Worm (Caenorhabditis elegans) whole organism, L1 larva: ENCODE measurements around the gene 2L52.1.

Source experiments
- F16B12.6 ChIP-seq: fragments of 150-350 bp; optimal IDR thresholded peaks from 2 replicates; lab custom pipeline; 2014; ENCODE audit warnings: missing biosample characterization, missing genetic modification characterization
- alr-1 ChIP-seq: fragments of 200-800 bp; sonication (Bioruptor generic); optimal IDR thresholded peaks from 2 replicates; lab custom pipeline; 2018; ENCODE audit warnings: borderline replicate concordance, mild to moderate bottlenecking, missing genetic modification characterization, missing compliant biosample characterization
- ama-1 ChIP-seq: fragments of 150-350 bp; optimal IDR thresholded peaks from 2 replicates; lab custom pipeline; 2014
- blmp-1 ChIP-seq: fragments of 150-350 bp; optimal IDR thresholded peaks from 2 replicates; lab custom pipeline; 2014; ENCODE audit warnings: missing biosample characterization, missing genetic modification characterization
- ceh-8 ChIP-seq: fragments of 200-800 bp; sonication (Bioruptor generic); optimal IDR thresholded peaks from 2 replicates; lab custom pipeline; 2018; ENCODE audit warnings: mild to moderate bottlenecking, missing genetic modification characterization, moderate library complexity, missing compliant biosample characterization
- ceh-82 ChIP-seq, 3 experiments: fragments of 150-350 bp in 1 of 3; sonication (generic microtip) in 2 of 3; optimal IDR thresholded peaks; 2 replicates each; lab custom pipeline; 2014 to 2017; ENCODE audit warnings: missing biosample characterization in 3 of 3, missing genetic modification characterization in 3 of 3
- ces-1 ChIP-seq: fragments of 150-350 bp; optimal IDR thresholded peaks from 2 replicates; lab custom pipeline; 2014; ENCODE audit warnings: missing biosample characterization, missing genetic modification reagents, missing genetic modification characterization
- dpl-1 ChIP-seq, 3 experiments: fragments of 150-350 bp in 2 of 3; sonication (generic microtip) in 1 of 3; optimal IDR thresholded peaks; 2 replicates each; lab custom pipeline; 2014 to 2017; ENCODE audit warnings: missing biosample characterization in 3 of 3, missing genetic modification characterization in 3 of 3, missing genetic modification reagents in 3 of 3
- dsc-1 ChIP-seq: sonication (generic microtip); optimal IDR thresholded peaks from 2 replicates; lab custom pipeline; 2016; ENCODE audit warnings: mild to moderate bottlenecking, missing genetic modification characterization, missing compliant biosample characterization
- efl-1 ChIP-seq, 4 experiments: fragments of 150-350 bp; optimal IDR thresholded peaks in 3 of 4; peaks in 1 of 4; 1 replicate in 1 of 4; 2 replicates in 3 of 4; lab custom pipeline; 2014; ENCODE audit warnings: missing biosample characterization in 2 of 4, missing genetic modification characterization in 2 of 4, missing genetic modification reagents in 2 of 4
- efl-3 ChIP-seq: fragments of 200-800 bp; sonication (Bioruptor generic); optimal IDR thresholded peaks from 2 replicates; lab custom pipeline; 2018; ENCODE audit warnings: mild to moderate bottlenecking, missing genetic modification characterization, missing compliant biosample characterization
- fkh-8 ChIP-seq: sonication (generic microtip); optimal IDR thresholded peaks from 2 replicates; lab custom pipeline; 2016; ENCODE audit warnings: mild to moderate bottlenecking, missing genetic modification characterization, missing compliant biosample characterization
- fos-1 ChIP-seq: fragments of 150-350 bp; optimal IDR thresholded peaks from 2 replicates; lab custom pipeline; 2014; ENCODE audit warnings: missing biosample characterization, missing genetic modification characterization
- hlh-17 ChIP-seq: fragments of 200-800 bp; sonication (Bioruptor generic); optimal IDR thresholded peaks from 2 replicates; lab custom pipeline; 2018; ENCODE audit warnings: missing genetic modification characterization, mild to moderate bottlenecking, missing compliant biosample characterization, moderate library complexity, borderline replicate concordance
- hlh-4 ChIP-seq: sonication (generic microtip); optimal IDR thresholded peaks from 2 replicates; lab custom pipeline; 2016; ENCODE audit warnings: mild to moderate bottlenecking, missing genetic modification characterization, missing compliant biosample characterization
- hpl-2 ChIP-seq: fragments of 150-350 bp; optimal IDR thresholded peaks from 2 replicates; lab custom pipeline; 2014; ENCODE audit warnings: missing biosample characterization, missing genetic modification reagents, missing genetic modification characterization
- isw-1 ChIP-seq: fragments of 200-800 bp; sonication (Bioruptor generic); IDR thresholded peaks from 2 replicates; pipeline ENCODE4 v1.3.6; 2022; ENCODE audit warnings: missing genetic modification characterization, missing compliant biosample characterization
- jun-1 ChIP-seq: fragments of 150-350 bp; optimal IDR thresholded peaks from 2 replicates; lab custom pipeline; 2014; ENCODE audit warnings: missing biosample characterization, missing genetic modification reagents, missing genetic modification characterization
- lin-14 ChIP-seq: fragments of 200-800 bp; sonication (Bioruptor generic); optimal IDR thresholded peaks from 2 replicates; lab custom pipeline; 2018; ENCODE audit warnings: mild to moderate bottlenecking, missing genetic modification characterization, moderate library complexity, missing compliant biosample characterization
- lin-35 ChIP-seq, 2 experiments: fragments of 150-350 bp; optimal IDR thresholded peaks; 2 replicates each; lab custom pipeline; 2014; ENCODE audit warnings: missing biosample characterization in 2 of 2, missing genetic modification characterization in 2 of 2, missing genetic modification reagents in 2 of 2
- lin-39 ChIP-seq: fragments of 150-350 bp; optimal IDR thresholded peaks from 2 replicates; lab custom pipeline; 2014; ENCODE audit warnings: missing biosample characterization, missing genetic modification reagents, missing genetic modification characterization
- lir-3 ChIP-seq: sonication (generic microtip); optimal IDR thresholded peaks from 2 replicates; lab custom pipeline; 2016; ENCODE audit warnings: mild to moderate bottlenecking, missing genetic modification characterization, moderate library complexity, missing compliant biosample characterization; ENCODE audit not compliant: poor library complexity
- mab-9 ChIP-seq: fragments of 200-800 bp; sonication (Bioruptor generic); IDR thresholded peaks from 2 replicates; pipeline ENCODE4 v1.3.6; 2022; ENCODE audit warnings: missing genetic modification reagents, missing genetic modification characterization, missing compliant biosample characterization
- mef-2 ChIP-seq: fragments of 150-350 bp; optimal IDR thresholded peaks from 2 replicates; lab custom pipeline; 2014; ENCODE audit warnings: missing biosample characterization, missing genetic modification characterization
- mep-1 ChIP-seq: fragments of 150-350 bp; optimal IDR thresholded peaks from 2 replicates; lab custom pipeline; 2014; ENCODE audit warnings: missing biosample characterization, missing genetic modification characterization
- nhr-11 ChIP-seq: fragments of 150-350 bp; optimal IDR thresholded peaks from 2 replicates; lab custom pipeline; 2014; ENCODE audit warnings: missing biosample characterization, missing genetic modification characterization
- nhr-12 ChIP-seq: sonication (generic microtip); optimal IDR thresholded peaks from 2 replicates; lab custom pipeline; 2017; ENCODE audit warnings: missing biosample characterization, missing genetic modification characterization
- nhr-71 ChIP-seq: sonication (generic microtip); optimal IDR thresholded peaks from 2 replicates; lab custom pipeline; 2016; ENCODE audit warnings: mild to moderate bottlenecking, missing genetic modification characterization, moderate library complexity, missing compliant biosample characterization
- nhr-77 ChIP-seq: fragments of 150-350 bp; optimal IDR thresholded peaks from 2 replicates; lab custom pipeline; 2014; ENCODE audit warnings: missing biosample characterization, missing genetic modification characterization
- nhr-84 ChIP-seq: sonication (generic microtip); optimal IDR thresholded peaks from 2 replicates; lab custom pipeline; 2017; ENCODE audit warnings: missing biosample characterization, missing genetic modification characterization
- nhr-90 ChIP-seq: sonication (generic microtip); optimal IDR thresholded peaks from 2 replicates; lab custom pipeline; 2016; ENCODE audit warnings: mild to moderate bottlenecking, missing genetic modification characterization, missing compliant biosample characterization; ENCODE audit not compliant: poor library complexity
- pax-3 ChIP-seq: fragments of 200-800 bp; sonication (Bioruptor generic); optimal IDR thresholded peaks from 2 replicates; lab custom pipeline; 2018; ENCODE audit warnings: mild to moderate bottlenecking, missing genetic modification characterization, moderate library complexity, missing compliant biosample characterization
- pqm-1 ChIP-seq: sonication (generic microtip); optimal IDR thresholded peaks from 3 replicates; lab custom pipeline; 2017; ENCODE audit warnings: missing biosample characterization, missing genetic modification characterization
- rnt-1 ChIP-seq: sonication (generic microtip); optimal IDR thresholded peaks from 2 replicates; lab custom pipeline; 2016; ENCODE audit warnings: mild to moderate bottlenecking, missing genetic modification characterization, moderate library complexity, missing compliant biosample characterization
- snpc-4 ChIP-seq: fragments of 150-350 bp; optimal IDR thresholded peaks from 2 replicates; lab custom pipeline; 2014; ENCODE audit warnings: missing biosample characterization, missing genetic modification characterization
- sptf-1 ChIP-seq: fragments of 150-350 bp; optimal IDR thresholded peaks from 2 replicates; lab custom pipeline; 2014; ENCODE audit warnings: missing biosample characterization, missing genetic modification characterization
- sup-37 ChIP-seq: fragments of 200-800 bp; sonication (Bioruptor generic); optimal IDR thresholded peaks from 2 replicates; lab custom pipeline; 2018; ENCODE audit warnings: mild to moderate bottlenecking, missing genetic modification characterization, missing compliant biosample characterization
- swsn-7 ChIP-seq: sonication (generic microtip); optimal IDR thresholded peaks from 2 replicates; lab custom pipeline; 2016; ENCODE audit warnings: missing genetic modification characterization, missing compliant biosample characterization
- unc-62 ChIP-seq: fragments of 150-350 bp; optimal IDR thresholded peaks from 2 replicates; lab custom pipeline; 2014; ENCODE audit warnings: missing biosample characterization, missing genetic modification reagents, missing genetic modification characterization
- unc-98 ChIP-seq: fragments of 200-800 bp; sonication (Bioruptor generic); IDR thresholded peaks from 2 replicates; pipeline ENCODE4 v1.3.6; 2022; ENCODE audit warnings: missing genetic modification characterization, missing compliant biosample characterization
- zag-1 ChIP-seq: fragments of 150-350 bp; optimal IDR thresholded peaks from 2 replicates; lab custom pipeline; 2014; ENCODE audit warnings: missing biosample characterization, missing genetic modification characterization

The 2L52.1 gene

ce11 chrII:1334-1898, at the start of gene 2L52.1:
Gene 2L52.1 (plus strand): TSS chrII:1848.
- peak; percentile 6 for TF ChIP-seq rnt-1 (tag; lab: Kevin White, UChicago)
- peak; percentile 26 for TF ChIP-seq mep-1
- TF ChIP-seq sup-37 (GFP tag; lab: Kevin White, UChicago): no peak
- TF ChIP-seq nhr-12 (tag; lab: Kevin White, UChicago): no peak
- TF ChIP-seq fkh-8: no peak
- TF ChIP-seq lin-39 (tag; lab: Kevin White, UChicago): no peak
- TF ChIP-seq ces-1 (GFP tag; lab: Kevin White, UChicago): no peak
- no peak for TF ChIP-seq ceh-82 (tag; optimal IDR thresholded peaks at IDR 0.05; lab: Kevin White, UChicago)
- TF ChIP-seq blmp-1 (tag; lab: Kevin White, UChicago): peak; percentile 48
- no peak for TF ChIP-seq lir-3 (tag; lab: Kevin White, UChicago)
- TF ChIP-seq, all 84 proteins: peak for 3

ce11 chrII:586-985, 1.1 kb upstream of the 2L52.1 start:
- TF ChIP-seq efl-3 (GFP tag; lab: Kevin White, UChicago) (no peak), lin-14 (GFP tag; lab: Kevin White, UChicago) (peak; percentile 43), ceh-8 (GFP tag; lab: Kevin White, UChicago) (no peak), pax-3 (no peak), nhr-84 (no peak), mef-2 (tag; lab: Kevin White, UChicago) (no peak), F16B12.6 (no peak), blmp-1 (tag; lab: Kevin White, UChicago) (peak; percentile 34), hlh-4 (tag; lab: Kevin White, UChicago) (no peak), mep-1 (peak; percentile 26), dpl-1 (GFP tag; optimal IDR thresholded peaks at IDR 0.05; lab: Kevin White, UChicago) (peak in 1 of 3 experiments; percentile 1), efl-1 (optimal IDR thresholded peaks at IDR 0.05; lab: Kevin White, UChicago) (peak in 1 of 2 experiments; percentile 0), efl-1 (GFP tag; optimal IDR thresholded peaks at IDR 0.05 in 1 of 2; lab: Kevin White, UChicago) (peak in 1 of 2 experiments; percentile 29), fos-1 (tag; lab: Kevin White, UChicago) (no peak)

- TF ChIP-seq ceh-8 (GFP tag; lab: Kevin White, UChicago) (no peak), efl-1 (optimal IDR thresholded peaks at IDR 0.05; lab: Kevin White, UChicago) (no peak), efl-1 (GFP tag; optimal IDR thresholded peaks at IDR 0.05 in 1 of 2; lab: Kevin White, UChicago) (peak in 1 of 2 experiments; percentile 82)
These were observed 3.1 kb downstream of the 2L52.1 start for ce11 chrII:4793-5192.

ce11 chrII:6349-6748, 4.7 kb downstream of the 2L52.1 start, which contains the start of gene osta-1:
Gene osta-1 (plus strand): TSS chrII:6657.
- TF ChIP-seq nhr-11: peak; percentile 45
- TF ChIP-seq dsc-1 (tag; lab: Kevin White, UChicago): no peak
- TF ChIP-seq jun-1 (tag; lab: Kevin White, UChicago): no peak
- no peak for TF ChIP-seq mab-9
- no peak for TF ChIP-seq lin-39 (tag; lab: Kevin White, UChicago)
- TF ChIP-seq blmp-1 (tag; lab: Kevin White, UChicago): no peak
- TF ChIP-seq efl-1 (optimal IDR thresholded peaks at IDR 0.05; lab: Kevin White, UChicago): no peak
- TF ChIP-seq efl-1 (GFP tag; optimal IDR thresholded peaks at IDR 0.05 in 1 of 2; lab: Kevin White, UChicago): no peak
- no peak for TF ChIP-seq nhr-12 (tag; lab: Kevin White, UChicago)
- peak; percentile 46 for TF ChIP-seq nhr-71 (tag; lab: Kevin White, UChicago)
- no peak for TF ChIP-seq ces-1 (GFP tag; lab: Kevin White, UChicago)
- TF ChIP-seq unc-62: no peak
- no peak for TF ChIP-seq sptf-1 (tag; lab: Kevin White, UChicago)
- peak; percentile 86 for TF ChIP-seq fkh-8
- no peak for TF ChIP-seq hlh-4 (tag; lab: Kevin White, UChicago)
- TF ChIP-seq hpl-2 (GFP tag; lab: Kevin White, UChicago): no peak
- no peak for TF ChIP-seq nhr-90 (tag; lab: Kevin White, UChicago)
- TF ChIP-seq ceh-8 (GFP tag; lab: Kevin White, UChicago): no peak
- TF ChIP-seq, all 84 proteins: peak for 3

- TF ChIP-seq zag-1 (tag; lab: Kevin White, UChicago) (no peak), fos-1 (tag; lab: Kevin White, UChicago) (no peak), hpl-2 (GFP tag; lab: Kevin White, UChicago) (no peak), pqm-1 (tag; lab: Kevin White, UChicago) (no peak), ama-1 (no peak), alr-1 (tag; lab: Kevin White, UChicago) (no peak), hlh-17 (GFP tag; lab: Kevin White, UChicago) (no peak), mef-2 (tag; lab: Kevin White, UChicago) (no peak), nhr-71 (tag; lab: Kevin White, UChicago) (no peak), jun-1 (tag; lab: Kevin White, UChicago) (no peak), snpc-4 (tag; lab: Kevin White, UChicago) (no peak), swsn-7 (tag; lab: Kevin White, UChicago) (no peak), isw-1 (GFP tag; lab: Robert Waterston, UW) (no peak), sup-37 (GFP tag; lab: Kevin White, UChicago) (no peak), lin-35 (GFP tag; optimal IDR thresholded peaks at IDR 0.05; lab: Kevin White, UChicago) (no peak), lin-39 (tag; lab: Kevin White, UChicago) (no peak), unc-98 (GFP tag; lab: Robert Waterston, UW) (no peak), nhr-77 (tag; lab: Kevin White, UChicago) (no peak)
These were observed 6.6 kb downstream of the 2L52.1 start for ce11 chrII:8212-8611.
